Fruit fly (Drosophila melanogaster): ENCODE data around the gene bon.

bon gene

dm6 chr3R:20602599-20602998 is 9.7 kb downstream of the bon start:
- TF ChIP-seq EcR (GFP tag; optimal IDR thresholded peaks at IDR 0.05) (no peak), CG8478 (optimal IDR thresholded peaks at IDR 0.05) (no peak), usp (GFP tag; optimal IDR thresholded peaks at IDR 0.05) (no peak), Dll (optimal IDR thresholded peaks at IDR 0.05) (no peak), pan (optimal IDR thresholded peaks at IDR 0.05) (no peak), psq (optimal IDR thresholded peaks at IDR 0.05) (no peak)

- no peak for TF ChIP-seq usp (GFP tag; optimal IDR thresholded peaks at IDR 0.05)
- TF ChIP-seq CG8478 (optimal IDR thresholded peaks at IDR 0.05): no peak
- no peak for TF ChIP-seq psq (optimal IDR thresholded peaks at IDR 0.05)
- no peak for TF ChIP-seq pan (optimal IDR thresholded peaks at IDR 0.05)
- TF ChIP-seq EcR (GFP tag; optimal IDR thresholded peaks at IDR 0.05): no peak
- no peak for TF ChIP-seq Dll (optimal IDR thresholded peaks at IDR 0.05)
Measured at dm6 chr3R:20604078-20604477, 11.1 kb downstream of the bon start.

- TF ChIP-seq usp (GFP tag; optimal IDR thresholded peaks at IDR 0.05) (no peak), EcR (GFP tag; optimal IDR thresholded peaks at IDR 0.05) (no peak), psq (optimal IDR thresholded peaks at IDR 0.05) (no peak), pan (optimal IDR thresholded peaks at IDR 0.05) (no peak), CG8478 (optimal IDR thresholded peaks at IDR 0.05) (no peak), Dll (optimal IDR thresholded peaks at IDR 0.05) (no peak)
Measured at dm6 chr3R:20605078-20605477, 12.1 kb downstream of the bon start.

- no peak for TF ChIP-seq pan (optimal IDR thresholded peaks at IDR 0.05)
- no peak for TF ChIP-seq EcR (GFP tag; optimal IDR thresholded peaks at IDR 0.05)
- TF ChIP-seq Dll (optimal IDR thresholded peaks at IDR 0.05): no peak
- no peak for TF ChIP-seq psq (optimal IDR thresholded peaks at IDR 0.05)
- no peak for TF ChIP-seq usp (GFP tag; optimal IDR thresholded peaks at IDR 0.05)
- TF ChIP-seq CG8478 (optimal IDR thresholded peaks at IDR 0.05): no peak
Measured at dm6 chr3R:20605562-20606155, 12.7 kb downstream of the bon start.

dm6 chr3R:20608199-20608598 is 15.3 kb downstream of the bon start:
- TF ChIP-seq usp (GFP tag; optimal IDR thresholded peaks at IDR 0.05) (no peak), pan (optimal IDR thresholded peaks at IDR 0.05) (no peak), CG8478 (optimal IDR thresholded peaks at IDR 0.05) (no peak), EcR (GFP tag; optimal IDR thresholded peaks at IDR 0.05) (no peak), psq (optimal IDR thresholded peaks at IDR 0.05) (no peak), Dll (optimal IDR thresholded peaks at IDR 0.05) (no peak)

dm6 chr3R:20616801-20617200 is 23.9 kb downstream of the bon start, which contains the start of gene CG15923:
TSS of gene CG15923 (minus strand) at chr3R:20616901.
- TF ChIP-seq psq (optimal IDR thresholded peaks at IDR 0.05) (no peak), Dll (optimal IDR thresholded peaks at IDR 0.05) (no peak), EcR (GFP tag; optimal IDR thresholded peaks at IDR 0.05) (no peak)

- no peak for TF ChIP-seq usp (GFP tag; optimal IDR thresholded peaks at IDR 0.05)
Measured at dm6 chr3R:20617583-20617982, 24.6 kb downstream of the bon start, which contains the start of gene CG5466. TSS of gene CG5466 (plus strand) at chr3R:20617883.

- TF ChIP-seq CG8478 (optimal IDR thresholded peaks at IDR 0.05) (no peak), EcR (GFP tag; optimal IDR thresholded peaks at IDR 0.05) (no peak), usp (GFP tag; optimal IDR thresholded peaks at IDR 0.05) (no peak), Dll (optimal IDR thresholded peaks at IDR 0.05) (no peak), psq (optimal IDR thresholded peaks at IDR 0.05) (no peak), pan (optimal IDR thresholded peaks at IDR 0.05) (no peak)
Measured at dm6 chr3R:20618947-20619346, 26.0 kb downstream of the bon start.

- TF ChIP-seq psq (optimal IDR thresholded peaks at IDR 0.05) (no peak), Dll (optimal IDR thresholded peaks at IDR 0.05) (no peak), EcR (GFP tag; optimal IDR thresholded peaks at IDR 0.05) (no peak), usp (GFP tag; optimal IDR thresholded peaks at IDR 0.05) (no peak), CG8478 (optimal IDR thresholded peaks at IDR 0.05) (no peak), pan (optimal IDR thresholded peaks at IDR 0.05) (no peak)
Measured at dm6 chr3R:20621805-20622286, 28.9 kb downstream of the bon start, which contains the start of gene H. TSS of gene H (plus strand) at chr3R:20621938.

dm6 chr3R:20622297-20623168 is 29.6 kb downstream of the bon start:
- TF ChIP-seq pan (optimal IDR thresholded peaks at IDR 0.05): no peak
- TF ChIP-seq EcR (GFP tag; optimal IDR thresholded peaks at IDR 0.05): no peak
- no peak for TF ChIP-seq psq (optimal IDR thresholded peaks at IDR 0.05)
- no peak for TF ChIP-seq Dll (optimal IDR thresholded peaks at IDR 0.05)
- TF ChIP-seq CG8478 (optimal IDR thresholded peaks at IDR 0.05): no peak
- no peak for TF ChIP-seq usp (GFP tag; optimal IDR thresholded peaks at IDR 0.05)

- TF ChIP-seq pan (optimal IDR thresholded peaks at IDR 0.05) (no peak), CG8478 (optimal IDR thresholded peaks at IDR 0.05) (no peak)
Measured at dm6 chr3R:20626123-20626522, 33.2 kb downstream of the bon start.

dm6 chr3R:20633984-20634446 is 41.1 kb downstream of the bon start:
- TF ChIP-seq CG8478 (optimal IDR thresholded peaks at IDR 0.05) (no peak), Dll (optimal IDR thresholded peaks at IDR 0.05) (no peak), EcR (GFP tag; optimal IDR thresholded peaks at IDR 0.05) (no peak), pan (optimal IDR thresholded peaks at IDR 0.05) (no peak), psq (optimal IDR thresholded peaks at IDR 0.05) (no peak), usp (GFP tag; optimal IDR thresholded peaks at IDR 0.05) (no peak)
